Fruit fly (Drosophila melanogaster) whole organism, embryonic: ENCODE measurements around the gene CG1801.

Experiments
- Antp ChIP-seq: fragments of 200-800 bp; sonication (Bioruptor generic); optimal IDR thresholded peaks from 3 replicates; lab custom pipeline; 2016; ENCODE audit warnings: missing biosample characterization, missing genetic modification characterization
- BtbVII ChIP-seq: fragments of 200-800 bp; sonication (Bioruptor generic); optimal IDR thresholded peaks from 3 replicates; lab custom pipeline; 2017; ENCODE audit warnings: missing biosample characterization, mild to moderate bottlenecking, missing genetic modification characterization
- CG12104 ChIP-seq: fragments of 200-800 bp; sonication (Bioruptor generic); optimal IDR thresholded peaks from 3 replicates; lab custom pipeline; 2016; ENCODE audit warnings: missing biosample characterization, missing genetic modification characterization
- CG15696 ChIP-seq: fragments of 200-800 bp; sonication (Bioruptor generic); optimal IDR thresholded peaks from 2 replicates; lab custom pipeline; 2019; ENCODE audit warnings: missing biosample characterization, mild to moderate bottlenecking, missing genetic modification characterization, moderate library complexity
- CG17359 ChIP-seq: fragments of 200-800 bp; sonication (Bioruptor generic); optimal IDR thresholded peaks from 3 replicates; lab custom pipeline; 2018; ENCODE audit warnings: missing biosample characterization, mild to moderate bottlenecking, missing genetic modification characterization, moderate library complexity
- CG17385 ChIP-seq: fragments of 200-800 bp; sonication (Bioruptor generic); optimal IDR thresholded peaks from 3 replicates; lab custom pipeline; 2018; ENCODE audit warnings: missing biosample characterization, mild to moderate bottlenecking, missing genetic modification characterization
- CG18262 ChIP-seq: fragments of 200-800 bp; optimal IDR thresholded peaks from 3 replicates; lab custom pipeline; 2019; ENCODE audit warnings: missing biosample characterization, mild to moderate bottlenecking, missing genetic modification characterization, moderate library complexity
- CG18764 ChIP-seq: fragments of 200-800 bp; sonication (Bioruptor generic); optimal IDR thresholded peaks from 3 replicates; lab custom pipeline; 2016; ENCODE audit warnings: missing biosample characterization, missing genetic modification characterization
- CG33557 ChIP-seq: fragments of 200-800 bp; sonication (Bioruptor generic); optimal IDR thresholded peaks from 2 replicates; lab custom pipeline; 2019; ENCODE audit warnings: missing biosample characterization, mild to moderate bottlenecking, missing genetic modification characterization, moderate library complexity
- CG34422 ChIP-seq: fragments of 200-800 bp; sonication (Bioruptor generic); IDR thresholded peaks from 3 replicates; pipeline ENCODE4 v1.3.6; 2022; ENCODE audit warnings: missing biosample characterization, missing genetic modification characterization
- CG4282 ChIP-seq: fragments of 200-800 bp; sonication (Bioruptor generic); optimal IDR thresholded peaks from 2 replicates; lab custom pipeline; 2016; ENCODE audit warnings: missing biosample characterization, missing genetic modification characterization
- CG4328 ChIP-seq: fragments of 200-800 bp; sonication (Bioruptor generic); optimal IDR thresholded peaks from 3 replicates; lab custom pipeline; 2017; ENCODE audit warnings: missing biosample characterization, missing genetic modification reagents, missing genetic modification characterization
- CG43689 ChIP-seq: fragments of 200-800 bp; sonication (Bioruptor generic); IDR thresholded peaks from 2 replicates; pipeline ENCODE4 v1.3.6; 2022; ENCODE audit warnings: missing biosample characterization, missing genetic modification characterization
- CG4424 ChIP-seq: fragments of 200-800 bp; sonication (Bioruptor generic); optimal IDR thresholded peaks from 3 replicates; lab custom pipeline; 2016; ENCODE audit warnings: missing biosample characterization, missing genetic modification characterization
- CG5180 ChIP-seq: fragments of 200-800 bp; sonication (Bioruptor generic); optimal IDR thresholded peaks from 3 replicates; lab custom pipeline; 2017; ENCODE audit warnings: missing biosample characterization, missing genetic modification characterization, mild to moderate bottlenecking, moderate library complexity, missing genetic modification reagents
- CG7745 ChIP-seq: fragments of 200-800 bp; sonication (Bioruptor generic); optimal IDR thresholded peaks from 2 replicates; lab custom pipeline; 2018; ENCODE audit warnings: missing biosample characterization, mild to moderate bottlenecking, missing genetic modification characterization, moderate library complexity
- CG8359 ChIP-seq: fragments of 200-800 bp; sonication (Bioruptor generic); optimal IDR thresholded peaks from 2 replicates; lab custom pipeline; 2017; ENCODE audit warnings: missing biosample characterization, mild to moderate bottlenecking, missing genetic modification characterization, borderline replicate concordance
- Dip3 ChIP-seq: fragments of 200-800 bp; sonication (Bioruptor generic); optimal IDR thresholded peaks from 3 replicates; lab custom pipeline; 2016; ENCODE audit warnings: missing biosample characterization, missing genetic modification characterization
- HLHmδ ChIP-seq: fragments of 200-800 bp; sonication (Bioruptor generic); optimal IDR thresholded peaks from 2 replicates; lab custom pipeline; 2018; ENCODE audit warnings: missing biosample characterization, mild to moderate bottlenecking, missing genetic modification characterization, moderate library complexity
- Hmr ChIP-seq: fragments of 200-800 bp; sonication (Bioruptor generic); optimal IDR thresholded peaks from 3 replicates; lab custom pipeline; 2017; ENCODE audit warnings: mild to moderate bottlenecking, missing biosample characterization, missing genetic modification reagents, missing genetic modification characterization
- Hr51 ChIP-seq, 2 experiments: fragments of 200-800 bp; sonication (Bioruptor generic); optimal IDR thresholded peaks; 2 replicates in 1 of 2; 3 replicates in 1 of 2; lab custom pipeline; 2016 to 2018; ENCODE audit warnings: missing biosample characterization in 2 of 2, missing genetic modification characterization in 2 of 2, mild to moderate bottlenecking in 1 of 2, moderate library complexity in 1 of 2
- Lim3 ChIP-seq: fragments of 200-800 bp; sonication (Bioruptor generic); IDR thresholded peaks from 2 replicates; pipeline ENCODE4 v1.3.6; 2022; ENCODE audit warnings: missing biosample characterization, missing genetic modification characterization
- Myb ChIP-seq: fragments of 200-800 bp; sonication (Bioruptor generic); optimal IDR thresholded peaks from 2 replicates; lab custom pipeline; 2016; ENCODE audit warnings: missing biosample characterization, missing genetic modification characterization
- Ptx1 ChIP-seq: fragments of 200-800 bp; sonication (Bioruptor generic); IDR thresholded peaks from 2 replicates; pipeline ENCODE4 v1.3.6; 2022; ENCODE audit warnings: missing biosample characterization, missing genetic modification characterization
- Scr ChIP-seq: fragments of 200-800 bp; sonication (Bioruptor generic); IDR thresholded peaks from 2 replicates; pipeline ENCODE4 v1.3.6; 2022; ENCODE audit warnings: missing biosample characterization, missing genetic modification characterization; ENCODE audit not compliant: partially characterized antibody
- Spps ChIP-seq: fragments of 200-800 bp; sonication (Bioruptor generic); optimal IDR thresholded peaks from 2 replicates; lab custom pipeline; 2018; ENCODE audit warnings: missing biosample characterization, mild to moderate bottlenecking, missing genetic modification characterization
- Usf ChIP-seq: fragments of 200-800 bp; sonication (Bioruptor generic); optimal IDR thresholded peaks from 2 replicates; lab custom pipeline; 2017; ENCODE audit warnings: missing genotype, missing biosample characterization, missing genetic modification characterization
- Vsx1 ChIP-seq: fragments of 200-800 bp; sonication (Bioruptor generic); optimal IDR thresholded peaks from 2 replicates; lab custom pipeline; 2017; ENCODE audit warnings: missing biosample characterization, mild to moderate bottlenecking, missing genetic modification characterization, missing genetic modification reagents
- ac ChIP-seq: fragments of 200-800 bp; sonication (Bioruptor generic); optimal IDR thresholded peaks from 3 replicates; lab custom pipeline; 2017; ENCODE audit warnings: missing biosample characterization, mild to moderate bottlenecking, missing genetic modification characterization
- ase ChIP-seq: fragments of 200-800 bp; sonication (Bioruptor generic); IDR thresholded peaks from 3 replicates; pipeline ENCODE4 v1.3.6; 2022; ENCODE audit warnings: missing biosample characterization, missing genetic modification characterization
- br ChIP-seq: fragments of >200 bp; optimal IDR thresholded peaks from 2 replicates; lab custom pipeline; 2017
- bsh ChIP-seq, 2 experiments: fragments of 200-800 bp; sonication (Bioruptor generic); optimal IDR thresholded peaks; 2 replicates each; lab custom pipeline; 2017 to 2018; ENCODE audit warnings: mild to moderate bottlenecking in 2 of 2, missing biosample characterization in 2 of 2, missing genetic modification characterization in 2 of 2, moderate library complexity in 1 of 2
- ems ChIP-seq: fragments of 200-800 bp; sonication (Bioruptor generic); optimal IDR thresholded peaks from 3 replicates; lab custom pipeline; 2016; ENCODE audit warnings: missing biosample characterization, missing genetic modification characterization
- esg ChIP-seq: fragments of 200-800 bp; sonication (Bioruptor generic); conservative IDR thresholded peaks from 2 replicates; pipeline ENCODE4 v1.3.6; 2022; ENCODE audit warnings: missing biosample characterization, missing genetic modification characterization
- fd102C ChIP-seq: fragments of 200-800 bp; sonication (Bioruptor generic); optimal IDR thresholded peaks from 2 replicates; lab custom pipeline; 2018; ENCODE audit warnings: missing biosample characterization, mild to moderate bottlenecking, missing genetic modification characterization, moderate library complexity
- ind ChIP-seq: fragments of 200-800 bp; sonication (Bioruptor generic); optimal IDR thresholded peaks from 3 replicates; lab custom pipeline; 2016; ENCODE audit warnings: missing biosample characterization, missing genetic modification characterization
- jigr1 ChIP-seq: fragments of 200-800 bp; sonication (Bioruptor generic); IDR thresholded peaks from 3 replicates; pipeline ENCODE4 v1.3.6; 2022; ENCODE audit warnings: missing biosample characterization, missing genetic modification characterization
- kah ChIP-seq: fragments of 200-800 bp; sonication (Bioruptor generic); optimal IDR thresholded peaks from 2 replicates; lab custom pipeline; 2018; ENCODE audit warnings: missing biosample characterization, mild to moderate bottlenecking, missing genetic modification characterization
- knrl ChIP-seq: fragments of 200-800 bp; sonication (Bioruptor generic); IDR thresholded peaks from 3 replicates; pipeline ENCODE4 v1.3.6; 2022; ENCODE audit warnings: missing biosample characterization, missing genetic modification characterization; ENCODE audit not compliant: partially characterized antibody
- mam ChIP-seq: fragments of 200-800 bp; sonication (Bioruptor generic); optimal IDR thresholded peaks from 3 replicates; lab custom pipeline; 2016; ENCODE audit warnings: missing biosample characterization, missing genetic modification characterization
- nmo ChIP-seq: fragments of 200-800 bp; sonication (Bioruptor generic); optimal IDR thresholded peaks from 2 replicates; lab custom pipeline; 2018; ENCODE audit warnings: missing biosample characterization, mild to moderate bottlenecking, missing genetic modification characterization, moderate library complexity
- pnt ChIP-seq: fragments of 200-800 bp; sonication (Bioruptor generic); optimal IDR thresholded peaks from 3 replicates; lab custom pipeline; 2016; ENCODE audit warnings: missing biosample characterization, missing genetic modification characterization
- row ChIP-seq: fragments of 200-800 bp; sonication (Bioruptor generic); IDR thresholded peaks from 3 replicates; pipeline ENCODE4 v1.3.6; 2022; ENCODE audit warnings: missing biosample characterization, missing genetic modification characterization
- run ChIP-seq: fragments of 200-800 bp; sonication (Bioruptor generic); optimal IDR thresholded peaks from 3 replicates; lab custom pipeline; 2018; ENCODE audit warnings: missing biosample characterization, mild to moderate bottlenecking, missing genetic modification characterization
- sens-2 ChIP-seq: fragments of 200-800 bp; sonication (Bioruptor generic); IDR thresholded peaks from 2 replicates; pipeline ENCODE4 v1.3.6; 2022; ENCODE audit warnings: missing biosample characterization, missing genetic modification characterization
- shn ChIP-seq: fragments of 200-800 bp; sonication (Bioruptor generic); optimal IDR thresholded peaks from 3 replicates; lab custom pipeline; 2016; ENCODE audit warnings: missing biosample characterization, missing genetic modification characterization
- slp2 ChIP-seq: fragments of 200-800 bp; sonication (Bioruptor generic); optimal IDR thresholded peaks from 2 replicates; lab custom pipeline; 2016; ENCODE audit warnings: missing biosample characterization, missing genetic modification characterization
- sqz ChIP-seq: fragments of 200-800 bp; sonication (Bioruptor generic); optimal IDR thresholded peaks from 3 replicates; lab custom pipeline; 2018; ENCODE audit warnings: missing biosample characterization, mild to moderate bottlenecking, missing genetic modification characterization
- tgo ChIP-seq: fragments of 200-800 bp; sonication (Bioruptor generic); IDR thresholded peaks from 3 replicates; pipeline ENCODE4 v1.3.6; 2022; ENCODE audit warnings: missing biosample characterization, missing genetic modification characterization
- vfl ChIP-seq: fragments of 200-800 bp; sonication (Bioruptor generic); optimal IDR thresholded peaks from 2 replicates; lab custom pipeline; 2016; ENCODE audit warnings: missing biosample characterization, missing genetic modification characterization
- yki ChIP-seq: fragments of >200 bp; optimal IDR thresholded peaks from 3 replicates; lab custom pipeline; 2018

The CG1801 gene

dm6 chrX:21345036-21345500, 27.7 kb upstream of the CG1801 start, which contains the start of gene dod (continued):
- TF ChIP-seq HLHmδ (peak; percentile 94), CG12104 (GFP tag; lab: Kevin White, UChicago) (no peak), Hr51 (GFP tag; optimal IDR thresholded peaks at IDR 0.05; lab: Kevin White, UChicago) (peak; percentile 38 to 57), CG34422 (GFP tag; lab: Robert Waterston, UW) (peak; percentile 70), CG5180 (no peak), CG17359 (tag; lab: Kevin White, UChicago) (peak; percentile 51), CG15696 (no peak), nmo (peak; percentile 68), row (peak; percentile 68), CG8359 (GFP tag; lab: Kevin White, UChicago) (no peak), yki (lab: Kevin White, UChicago) (no peak), run (tag; lab: Kevin White, UChicago) (peak; percentile 29), CG18262 (tag; lab: Kevin White, UChicago) (peak; percentile 54), Myb (GFP tag; lab: Kevin White, UChicago) (peak; percentile 57), sqz (GFP tag; lab: Kevin White, UChicago) (no peak), CG4282 (GFP tag; lab: Kevin White, UChicago) (no peak), Scr (peak; percentile 74), jigr1 (GFP tag; lab: Robert Waterston, UW) (no peak), tgo (no peak; the same call in 2 of the 3 replicates), Spps (tag; lab: Kevin White, UChicago) (no peak), mam (GFP tag; lab: Kevin White, UChicago) (peak; percentile 62), fd102C (GFP tag; lab: Kevin White, UChicago) (no peak), ase (GFP tag; lab: Robert Waterston, UW) (no peak), CG17385 (GFP tag; lab: Kevin White, UChicago) (peak; percentile 54), sens-2 (GFP tag; lab: Robert Waterston, UW) (0 out of 2 replicates have a peak, but pooled peaks have one; percentile 13), vfl (GFP tag; lab: Kevin White, UChicago) (no peak), CG7745 (no peak), CG4328 (GFP tag; lab: Kevin White, UChicago) (peak; percentile 18), slp2 (no peak), bsh (GFP tag; optimal IDR thresholded peaks at IDR 0.05; lab: Kevin White, UChicago) (peak in 1 of 2 experiments; percentile 56), br (lab: Kevin White, UChicago) (no peak), kah (GFP tag; lab: Kevin White, UChicago) (no peak), pnt (GFP tag; lab: Kevin White, UChicago) (no peak), ems (peak; percentile 44), BtbVII (GFP tag; lab: Kevin White, UChicago) (peak; percentile 21), CG33557 (GFP tag; lab: Kevin White, UChicago) (no peak), CG43689 (GFP tag; lab: Robert Waterston, UW) (no peak), Vsx1 (no peak), CG4424 (peak; percentile 15), Lim3 (GFP tag; lab: Robert Waterston, UW) (no peak), ind (GFP tag; lab: Kevin White, UChicago) (peak; percentile 34), Ptx1 (GFP tag; lab: Robert Waterston, UW) (peak; percentile 61), ac (no peak), esg (GFP tag; lab: Robert Waterston, UW) (no peak), shn (peak; percentile 57), Hmr (GFP tag; lab: Kevin White, UChicago) (no peak), Antp (GFP tag; lab: Kevin White, UChicago) (peak; percentile 54), Dip3 (GFP tag; lab: Kevin White, UChicago) (peak; percentile 32), knrl (GFP tag; lab: Robert Waterston, UW) (peak; percentile 77), CG18764 (GFP tag; lab: Kevin White, UChicago) (no peak), Usf (GFP tag; lab: Kevin White, UChicago) (peak; percentile 6)
